Worm (Caenorhabditis elegans): ENCODE results near the gene T05G5.5.

DNA sequence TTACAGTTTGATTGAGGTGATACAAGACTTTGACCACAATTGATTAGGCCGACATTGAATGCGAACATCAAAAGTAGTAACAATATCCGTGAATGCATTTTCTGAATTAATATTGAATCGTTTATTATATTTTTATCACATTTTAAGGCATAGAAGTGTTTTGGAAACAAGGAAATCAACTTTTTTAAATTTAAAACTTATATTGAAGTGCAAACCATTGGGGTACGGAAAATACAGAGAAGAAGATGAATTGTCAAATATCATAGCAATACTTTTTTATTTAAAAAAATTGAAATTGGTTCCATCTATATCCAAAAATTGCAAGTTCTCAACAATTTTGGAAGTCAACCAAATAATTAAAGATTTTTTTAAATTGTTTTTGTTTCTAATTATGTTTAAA, 8.0 kb downstream of the T05G5.5 start, which contains the start of gene T05G5.1:
- TF ChIP-seq ZK546.5 (tag; optimal IDR thresholded peaks at IDR 0.05) = no peak
- no peak for TF ChIP-seq crh-2 (tag; optimal IDR thresholded peaks at IDR 0.05)
- TF ChIP-seq blmp-1 (tag; optimal IDR thresholded peaks at IDR 0.05; ENCODE audit: insufficient read depth) = no peak
- TF ChIP-seq dmd-4 (tag; optimal IDR thresholded peaks at IDR 0.05) = no peak
- no peak for TF ChIP-seq unc-62 (GFP tag; optimal IDR thresholded peaks at IDR 0.05)
- TF ChIP-seq sma-3 (GFP tag; optimal IDR thresholded peaks at IDR 0.05) = no peak
- TF ChIP-seq sem-4 (tag; optimal IDR thresholded peaks at IDR 0.05) = no peak
- no peak for TF ChIP-seq nhr-12 (tag; optimal IDR thresholded peaks at IDR 0.05)
